Fruit fly (Drosophila melanogaster): ENCODE results near the gene robo2.

Gene robo2

dm6 chr2L:1422725-1423124 lies 2.5 kb upstream of the robo2 start (continued):
- TF ChIP-seq hbn (GFP tag; IDR thresholded peaks at IDR 0.05; ENCODE audit: partially characterized antibody) (no peak), CG1233 (GFP tag; optimal IDR thresholded peaks at IDR 0.05) (peak; percentile 54), Jarid2 (GFP tag; optimal IDR thresholded peaks at IDR 0.05) (peak; percentile 41), Six4 (GFP tag; optimal IDR thresholded peaks at IDR 0.05) (peak; percentile 84), CG33557 (GFP tag; optimal IDR thresholded peaks at IDR 0.05) (peak; percentile 65), CG8765 (GFP tag; IDR thresholded peaks at IDR 0.05) (peak; percentile 55; the same call in 1 of the 2 replicates), dmrt99B (tag; optimal IDR thresholded peaks at IDR 0.05) (peak; percentile 77), CG10274 (GFP tag; optimal IDR thresholded peaks at IDR 0.05) (peak; percentile 11), CG1832 (GFP tag; optimal IDR thresholded peaks at IDR 0.05) (no peak), CHES-1-like (GFP tag; optimal IDR thresholded peaks at IDR 0.05) (peak; percentile 62), Atf3 (GFP tag; optimal IDR thresholded peaks at IDR 0.05) (peak; percentile 69), CG34422 (GFP tag; IDR thresholded peaks at IDR 0.05) (peak; percentile 41; the same call in 1 of the 3 replicates), Nf-YB (GFP tag; optimal IDR thresholded peaks at IDR 0.05) (peak; percentile 67), Lim3 (GFP tag; IDR thresholded peaks at IDR 0.05) (no peak), CG7357 (GFP tag; IDR thresholded peaks at IDR 0.05) (peak; percentile 59; the same call in 1 of the 3 replicates), sima (GFP tag; optimal IDR thresholded peaks at IDR 0.05) (no peak), CG14965 (GFP tag; optimal IDR thresholded peaks at IDR 0.05; ENCODE audit: borderline replicate concordance) (peak; percentile 73), tup (GFP tag; optimal IDR thresholded peaks at IDR 0.05) (peak; percentile 54), dm (GFP tag; optimal IDR thresholded peaks at IDR 0.05) (peak; percentile 79), gro (GFP tag; optimal IDR thresholded peaks at IDR 0.05) (peak; percentile 33), CkIIα-i1 (GFP tag; IDR thresholded peaks at IDR 0.05) (no peak), dpn (GFP tag; optimal IDR thresholded peaks at IDR 0.05) (peak; percentile 83 to 88), CG2678 (tag; optimal IDR thresholded peaks at IDR 0.05) (peak; percentile 76), CG12769 (tag; optimal IDR thresholded peaks at IDR 0.05) (peak; percentile 66), fru (optimal IDR thresholded peaks at IDR 0.05) (no peak), z (GFP tag; IDR thresholded peaks at IDR 0.05) (peak; percentile 80), Dip3 (GFP tag; optimal IDR thresholded peaks at IDR 0.05) (peak; percentile 33)

- TF ChIP-seq CG4328 (GFP tag; optimal IDR thresholded peaks at IDR 0.05) (no peak), crol (GFP tag; IDR thresholded peaks at IDR 0.05) (peak; percentile 53), ac (GFP tag; optimal IDR thresholded peaks at IDR 0.05) (peak; percentile 58), ken (GFP tag; IDR thresholded peaks at IDR 0.05) (0 out of 3 replicates have a peak, but pooled peaks have one; percentile 26), pros (GFP tag; optimal IDR thresholded peaks at IDR 0.05) (peak; percentile 62), CG8281 (tag; optimal IDR thresholded peaks at IDR 0.05) (no peak), CG7745 (tag; optimal IDR thresholded peaks at IDR 0.05) (peak; percentile 25), trh (GFP tag; optimal IDR thresholded peaks at IDR 0.05) (no peak), CG3407 (GFP tag; optimal IDR thresholded peaks at IDR 0.05) (peak; percentile 99), CG4360 (GFP tag; IDR thresholded peaks at IDR 0.05) (0 out of 2 replicates have a peak, but pooled peaks have one; percentile 10), CG15479 (GFP tag; optimal IDR thresholded peaks at IDR 0.05) (peak; percentile 83), CG8388 (GFP tag; optimal IDR thresholded peaks at IDR 0.05) (no peak), Hr78 (GFP tag; optimal IDR thresholded peaks at IDR 0.05) (peak in 1 of 2 experiments; percentile 64), CG1832 (GFP tag; optimal IDR thresholded peaks at IDR 0.05) (peak; percentile 16), ci (GFP tag; IDR thresholded peaks at IDR 0.05) (0 out of 3 replicates have a peak, but pooled peaks have one; percentile 10), CG3995 (GFP tag; optimal IDR thresholded peaks at IDR 0.05) (no peak), D (optimal IDR thresholded peaks at IDR 0.05) (peak; percentile 60), D (GFP tag; optimal IDR thresholded peaks at IDR 0.05) (peak; percentile 17), otp (GFP tag; IDR thresholded peaks at IDR 0.05) (0 out of 3 replicates have a peak, but pooled peaks have one; percentile 8), eve (GFP tag; optimal IDR thresholded peaks at IDR 0.05) (peak in 1 of 2 experiments; percentile 30), D19A (tag; optimal IDR thresholded peaks at IDR 0.05) (peak; percentile 48), cad (GFP tag; optimal IDR thresholded peaks at IDR 0.05) (peak; percentile 72), stc (GFP tag; IDR thresholded peaks at IDR 0.05) (no peak)
Observed at dm6 chr2L:1421460-1422332, 1.4 kb upstream of the robo2 start.
